Fruit fly (Drosophila melanogaster) whole organism, wandering third instar larva: ENCODE measurements around the gene REPTOR.

Source experiments
- CG32264 ChIP-seq: fragments of 200-800 bp; sonication (Bioruptor generic); optimal IDR thresholded peaks from 2 replicates; lab custom pipeline; 2016; ENCODE audit warnings: missing biosample characterization, missing genetic modification characterization
- CG9705 ChIP-seq: fragments of 200-800 bp; sonication (Bioruptor generic); optimal IDR thresholded peaks from 2 replicates; lab custom pipeline; 2018; ENCODE audit warnings: missing biosample characterization, mild to moderate bottlenecking, missing genetic modification characterization
- CrebA ChIP-seq: fragments of 200-800 bp; sonication (Bioruptor generic); optimal IDR thresholded peaks from 2 replicates; lab custom pipeline; 2016; ENCODE audit warnings: missing biosample characterization, mild to moderate bottlenecking, missing genetic modification characterization, borderline replicate concordance
- Dfd ChIP-seq: fragments of >200 bp; optimal IDR thresholded peaks from 2 replicates; lab custom pipeline; 2017; ENCODE audit warnings: missing biosample characterization, missing genetic modification characterization
- Dif ChIP-seq: fragments of 200-275, 200-300 bp; sonication (Bioruptor generic); optimal IDR thresholded peaks from 2 replicates; lab custom pipeline; 2018; ENCODE audit warnings: missing biosample characterization, missing genetic modification characterization; ENCODE audit not compliant: partially characterized antibody
- GATAd ChIP-seq: sonication (Bioruptor generic); optimal IDR thresholded peaks from 2 replicates; lab custom pipeline; 2016; ENCODE audit warnings: missing biosample characterization, missing genetic modification characterization
- HLH106 ChIP-seq: fragments of 200-800 bp; optimal IDR thresholded peaks from 3 replicates; lab custom pipeline; 2019; ENCODE audit warnings: missing biosample characterization, mild to moderate bottlenecking, missing genetic modification characterization, moderate library complexity
- Hnf4 ChIP-seq: fragments of 200-800 bp; sonication (Bioruptor generic); optimal IDR thresholded peaks from 2 replicates; lab custom pipeline; 2016; ENCODE audit warnings: missing biosample characterization, mild to moderate bottlenecking, missing genetic modification characterization
- Hr78 ChIP-seq: fragments of >200 bp; optimal IDR thresholded peaks from 2 replicates; lab custom pipeline; 2017; ENCODE audit warnings: missing biosample characterization, missing genetic modification characterization
- Hr83 ChIP-seq: fragments of 200-300 bp; sonication (Bioruptor generic); optimal IDR thresholded peaks from 2 replicates; lab custom pipeline; 2016; ENCODE audit warnings: missing biosample characterization, mild to moderate bottlenecking, missing genetic modification characterization, moderate library complexity; ENCODE audit not compliant: poor library complexity, severe bottlenecking
- Jra ChIP-seq: sonication (Bioruptor generic); optimal IDR thresholded peaks from 2 replicates; lab custom pipeline; 2016; ENCODE audit warnings: missing biosample characterization, missing genetic modification characterization
- Mio ChIP-seq: sonication (Bioruptor generic); optimal IDR thresholded peaks from 2 replicates; lab custom pipeline; 2016; ENCODE audit warnings: missing biosample characterization, missing genetic modification characterization
- Myc ChIP-seq: fragments of >200 bp; optimal IDR thresholded peaks from 2 replicates; lab custom pipeline; 2017
- N ChIP-seq: fragments of >200 bp; optimal IDR thresholded peaks from 2 replicates; lab custom pipeline; 2018; ENCODE audit warnings: missing biosample characterization, missing external identifiers, missing genetic modification characterization
- Rel ChIP-seq, 2 experiments: fragments of 200-800 bp; sonication (Bioruptor generic) in 1 of 2; optimal IDR thresholded peaks; 2 replicates in 1 of 2; 3 replicates in 1 of 2; lab custom pipeline; 2016 to 2019; ENCODE audit warnings: mild to moderate bottlenecking in 2 of 2, missing biosample characterization in 2 of 2, missing genetic modification characterization in 2 of 2, moderate library complexity in 1 of 2
- Sp1 ChIP-seq: fragments of 200-800 bp; sonication (Bioruptor generic); optimal IDR thresholded peaks from 3 replicates; lab custom pipeline; 2019; ENCODE audit warnings: missing biosample characterization, mild to moderate bottlenecking, missing genetic modification characterization, moderate library complexity
- Vsx2 ChIP-seq: fragments of 200-300, 225-300 bp; sonication (Bioruptor generic); optimal IDR thresholded peaks from 2 replicates; lab custom pipeline; 2018; ENCODE audit warnings: missing biosample characterization, missing genetic modification characterization; ENCODE audit not compliant: partially characterized antibody
- br ChIP-seq: fragments of 200-800 bp; sonication (Bioruptor generic); optimal IDR thresholded peaks from 2 replicates; lab custom pipeline; 2016; ENCODE audit warnings: missing biosample characterization, missing genetic modification characterization
- brk ChIP-seq: fragments of 200-800 bp; sonication (Bioruptor generic); optimal IDR thresholded peaks from 2 replicates; lab custom pipeline; 2016; ENCODE audit warnings: missing biosample characterization, mild to moderate bottlenecking, missing genetic modification characterization
- dl ChIP-seq, 2 experiments: fragments of 175-275, 200-275 bp in 1 of 2; fragments of 200-275 bp in 1 of 2; sonication (Bioruptor generic); optimal IDR thresholded peaks; lab custom pipeline; 2018; ENCODE audit warnings: mild to moderate bottlenecking in 2 of 2, missing biosample characterization in 2 of 2, missing genetic modification characterization in 2 of 2, moderate library complexity in 2 of 2; ENCODE audit not compliant: partially characterized antibody in 2 of 2, insufficient read depth in 1 of 2
- dsf ChIP-seq: sonication (Bioruptor generic); optimal IDR thresholded peaks from 2 replicates; lab custom pipeline; 2016; ENCODE audit warnings: missing biosample characterization, missing genetic modification characterization, borderline replicate concordance
- ey ChIP-seq: fragments of 200-800 bp; sonication (Bioruptor generic); optimal IDR thresholded peaks from 2 replicates; lab custom pipeline; 2016; ENCODE audit warnings: missing biosample characterization, missing genetic modification characterization
- foxo ChIP-seq, 2 experiments: fragments of 200-800 bp; sonication (Bioruptor generic); optimal IDR thresholded peaks; 2 replicates in 1 of 2; 3 replicates in 1 of 2; lab custom pipeline; 2016 to 2017; ENCODE audit warnings: missing biosample characterization in 2 of 2, missing genetic modification characterization in 2 of 2
- fru ChIP-seq: fragments of 200-800 bp; sonication (Bioruptor generic); optimal IDR thresholded peaks from 3 replicates; lab custom pipeline; 2016; ENCODE audit warnings: missing biosample characterization, mild to moderate bottlenecking, missing genetic modification characterization
- h ChIP-seq: fragments of 200-800 bp; sonication (Bioruptor generic); optimal IDR thresholded peaks from 3 replicates; lab custom pipeline; 2016; ENCODE audit warnings: missing biosample characterization, mild to moderate bottlenecking, missing genetic modification characterization
- lola ChIP-seq: fragments of >200 bp; optimal IDR thresholded peaks from 2 replicates; lab custom pipeline; 2017; ENCODE audit warnings: missing biosample characterization, missing genetic modification characterization
- pan ChIP-seq: fragments of >200 bp; optimal IDR thresholded peaks from 2 replicates; lab custom pipeline; 2017
- psq ChIP-seq: fragments of 200-800 bp; sonication (Bioruptor generic); optimal IDR thresholded peaks from 3 replicates; lab custom pipeline; 2017; ENCODE audit warnings: missing biosample characterization, mild to moderate bottlenecking, missing genetic modification characterization, moderate library complexity
- rgr ChIP-seq: fragments of 200-800 bp; sonication (Bioruptor generic); optimal IDR thresholded peaks from 3 replicates; lab custom pipeline; 2016; ENCODE audit warnings: missing biosample characterization, mild to moderate bottlenecking, missing genetic modification characterization
- sage ChIP-seq: fragments of 200-800 bp; sonication (Bioruptor generic); optimal IDR thresholded peaks from 2 replicates; lab custom pipeline; 2016; ENCODE audit warnings: missing biosample characterization, mild to moderate bottlenecking, missing genetic modification characterization
- sv ChIP-seq: fragments of 200-800 bp; sonication (Bioruptor generic); optimal IDR thresholded peaks from 3 replicates; lab custom pipeline; 2016; ENCODE audit warnings: missing biosample characterization, missing genetic modification characterization
- tai ChIP-seq: sonication (Bioruptor generic); optimal IDR thresholded peaks from 2 replicates; lab custom pipeline; 2016; ENCODE audit warnings: missing biosample characterization, missing genetic modification characterization
- usp ChIP-seq: fragments of >200 bp; optimal IDR thresholded peaks from 2 replicates; lab custom pipeline; 2017; ENCODE audit warnings: missing biosample characterization, missing genetic modification characterization
- woc ChIP-seq: sonication (Bioruptor generic); optimal IDR thresholded peaks from 2 replicates; lab custom pipeline; 2016; ENCODE audit warnings: missing biosample characterization, mild to moderate bottlenecking, missing genetic modification characterization

The REPTOR gene

dm6 chr3R:24593733-24594132, 11.1 kb upstream of the REPTOR start:
- TF ChIP-seq Dif (GFP tag; lab: Kevin White, UChicago) (peak; percentile 58), CG32264 (GFP tag; lab: Kevin White, UChicago) (no peak), psq (GFP tag; lab: Kevin White, UChicago) (peak; percentile 28), Vsx2 (GFP tag; lab: Kevin White, UChicago) (peak; percentile 74), rgr (GFP tag; lab: Kevin White, UChicago) (no peak), Hnf4 (GFP tag; lab: Kevin White, UChicago) (no peak), sv (GFP tag; lab: Kevin White, UChicago) (no peak), N (GFP tag; lab: Kevin White, UChicago) (no peak), ey (no peak), CrebA (GFP tag; lab: Kevin White, UChicago) (no peak), Rel (GFP tag; optimal IDR thresholded peaks at IDR 0.05; lab: Kevin White, UChicago) (no peak), Rel (tag; optimal IDR thresholded peaks at IDR 0.05; lab: Kevin White, UChicago) (no peak)

dm6 chr3R:24590276-24590675, 7.6 kb upstream of the REPTOR start:
- TF ChIP-seq Dfd (GFP tag; lab: Kevin White, UChicago): peak; percentile 40
- TF ChIP-seq rgr (GFP tag; lab: Kevin White, UChicago): no peak
- TF ChIP-seq Rel (GFP tag; optimal IDR thresholded peaks at IDR 0.05; lab: Kevin White, UChicago): no peak
- TF ChIP-seq Rel (tag; optimal IDR thresholded peaks at IDR 0.05; lab: Kevin White, UChicago): peak; percentile 4

- TF ChIP-seq Hr83 (GFP tag; lab: Kevin White, UChicago): peak; percentile 15
- TF ChIP-seq fru: no peak
- no peak for TF ChIP-seq lola (GFP tag; lab: Kevin White, UChicago)
- no peak for TF ChIP-seq woc (GFP tag; lab: Kevin White, UChicago)
- peak; percentile 12 for TF ChIP-seq Dif (GFP tag; lab: Kevin White, UChicago)
- no peak for TF ChIP-seq sage
- TF ChIP-seq CrebA (GFP tag; lab: Kevin White, UChicago): no peak
- TF ChIP-seq br: no peak
- no peak for TF ChIP-seq pan (lab: Kevin White, UChicago)
- no peak for TF ChIP-seq dl (GFP tag; optimal IDR thresholded peaks at IDR 0.05; lab: Kevin White, UChicago; ENCODE audit: insufficient read depth in 1 of 2, partially characterized antibody in 2 of 2)
- TF ChIP-seq CG9705: no peak
- peak; percentile 9 for TF ChIP-seq Sp1 (GFP tag; lab: Kevin White, UChicago)
- TF ChIP-seq tai: no peak
- TF ChIP-seq Rel (GFP tag; optimal IDR thresholded peaks at IDR 0.05; lab: Kevin White, UChicago): no peak
- TF ChIP-seq Rel (tag; optimal IDR thresholded peaks at IDR 0.05; lab: Kevin White, UChicago): peak; percentile 10
- no peak for TF ChIP-seq Myc (lab: Kevin White, UChicago)
Observed at dm6 chr3R:24588829-24589638, 6.4 kb upstream of the REPTOR start.

- TF ChIP-seq Vsx2 (GFP tag; lab: Kevin White, UChicago) (peak; percentile 23), CG9705 (no peak), Sp1 (GFP tag; lab: Kevin White, UChicago) (peak; percentile 42), Rel (GFP tag; optimal IDR thresholded peaks at IDR 0.05; lab: Kevin White, UChicago) (no peak), Rel (tag; optimal IDR thresholded peaks at IDR 0.05; lab: Kevin White, UChicago) (peak; percentile 92), Hnf4 (GFP tag; lab: Kevin White, UChicago) (no peak), br (peak; percentile 25), psq (GFP tag; lab: Kevin White, UChicago) (peak; percentile 99), Myc (lab: Kevin White, UChicago) (peak; percentile 27), ey (peak; percentile 4), foxo (GFP tag; optimal IDR thresholded peaks at IDR 0.05; lab: Kevin White, UChicago) (peak in 1 of 2 experiments; percentile 0), Jra (no peak), Dif (GFP tag; lab: Kevin White, UChicago) (peak; percentile 69), dl (GFP tag; optimal IDR thresholded peaks at IDR 0.05; lab: Kevin White, UChicago; ENCODE audit: insufficient read depth in 1 of 2, partially characterized antibody in 2 of 2) (peak; percentile 61 to 62), woc (GFP tag; lab: Kevin White, UChicago) (no peak), pan (lab: Kevin White, UChicago) (no peak), CrebA (GFP tag; lab: Kevin White, UChicago) (no peak), dsf (no peak), h (GFP tag; lab: Kevin White, UChicago) (peak; percentile 91), CG32264 (GFP tag; lab: Kevin White, UChicago) (no peak), HLH106 (no peak), lola (GFP tag; lab: Kevin White, UChicago) (no peak), GATAd (GFP tag; lab: Kevin White, UChicago) (no peak), rgr (GFP tag; lab: Kevin White, UChicago) (peak; percentile 15), fru (peak; percentile 13), Mio (GFP tag; lab: Kevin White, UChicago) (no peak), Hr83 (GFP tag; lab: Kevin White, UChicago) (peak; percentile 12), sv (GFP tag; lab: Kevin White, UChicago) (no peak), usp (GFP tag; lab: Kevin White, UChicago) (no peak), brk (GFP tag; lab: Kevin White, UChicago) (peak; percentile 15), N (GFP tag; lab: Kevin White, UChicago) (no peak), Hr78 (GFP tag; lab: Kevin White, UChicago) (no peak)
Observed at dm6 chr3R:24586453-24586886, 3.8 kb upstream of the REPTOR start.
